Fruit fly (Drosophila melanogaster) whole organism, prepupa: ENCODE measurements around the gene Cyp308a1.

Experiments used
- Blimp-1 ChIP-seq: fragments of 200-800 bp; sonication (Bioruptor generic); optimal IDR thresholded peaks from 3 replicates; lab custom pipeline; 2017; ENCODE audit warnings: missing biosample characterization, missing genetic modification characterization, mild to moderate bottlenecking, moderate library complexity, missing genetic modification reagents
- CG10631 ChIP-seq: fragments of 200-800 bp; sonication (Bioruptor generic); optimal IDR thresholded peaks from 2 replicates; lab custom pipeline; 2016; ENCODE audit warnings: missing biosample characterization, missing genetic modification characterization
- CG10669 ChIP-seq: fragments of 200-800 bp; sonication (Bioruptor generic); optimal IDR thresholded peaks from 3 replicates; lab custom pipeline; 2018; ENCODE audit warnings: missing biosample characterization, mild to moderate bottlenecking, missing genetic modification characterization, moderate library complexity
- CG1621 ChIP-seq: fragments of 200-800 bp; sonication (Bioruptor generic); optimal IDR thresholded peaks from 3 replicates; lab custom pipeline; 2018; ENCODE audit warnings: missing biosample characterization, mild to moderate bottlenecking, missing genetic modification characterization
- CG32006 ChIP-seq: fragments of 200-800 bp; sonication (Bioruptor generic); optimal IDR thresholded peaks from 3 replicates; lab custom pipeline; 2017; ENCODE audit warnings: missing biosample characterization, mild to moderate bottlenecking, missing genetic modification characterization
- CG34406 ChIP-seq: fragments of 200-800 bp; sonication (Bioruptor generic); optimal IDR thresholded peaks from 3 replicates; lab custom pipeline; 2016; ENCODE audit warnings: missing biosample characterization, missing genetic modification characterization
- CG4318 ChIP-seq: fragments of 200-800 bp; sonication (Bioruptor generic); optimal IDR thresholded peaks from 3 replicates; lab custom pipeline; 2017; ENCODE audit warnings: missing biosample characterization, mild to moderate bottlenecking, missing genetic modification characterization
- CG6163 ChIP-seq: fragments of 200-800 bp; sonication (Bioruptor generic); IDR thresholded peaks from 3 replicates; pipeline ENCODE4 v1.3.6; 2022; ENCODE audit warnings: missing biosample characterization, missing genetic modification characterization
- CG6276 ChIP-seq: fragments of 200-800 bp; sonication (Bioruptor generic); optimal IDR thresholded peaks from 2 replicates; lab custom pipeline; 2017; ENCODE audit warnings: missing biosample characterization, mild to moderate bottlenecking, missing genetic modification characterization
- CG6854 ChIP-seq: fragments of 200-800 bp; sonication (Bioruptor generic); optimal IDR thresholded peaks from 2 replicates; lab custom pipeline; 2017; ENCODE audit warnings: missing biosample characterization, mild to moderate bottlenecking, missing genetic modification characterization
- Eip75B ChIP-seq: fragments of 200-800 bp; sonication (Bioruptor generic); optimal IDR thresholded peaks from 3 replicates; lab custom pipeline; 2016; ENCODE audit warnings: missing biosample characterization, missing genetic modification characterization
- Eip78C ChIP-seq: fragments of 200-800 bp; sonication (Bioruptor generic); peaks from one replicate; lab custom pipeline; 2016; ENCODE audit warnings: missing biosample characterization, missing genetic modification characterization
- Ets21C ChIP-seq: fragments of 200-800 bp; sonication (Bioruptor generic); optimal IDR thresholded peaks from 3 replicates; lab custom pipeline; 2016; ENCODE audit warnings: missing biosample characterization, missing genetic modification characterization
- Gug ChIP-seq: fragments of 200-800 bp; sonication (Bioruptor generic); IDR thresholded peaks from 2 replicates; pipeline ENCODE4 v1.3.6; 2022; ENCODE audit warnings: missing biosample characterization, missing genetic modification characterization
- Hr38 ChIP-seq: sonication (Bioruptor generic); optimal IDR thresholded peaks from 2 replicates; lab custom pipeline; 2016; ENCODE audit warnings: missing biosample characterization, missing genetic modification characterization
- Hr4 ChIP-seq: fragments of 200-800 bp; sonication (Bioruptor generic); optimal IDR thresholded peaks from 3 replicates; lab custom pipeline; 2016; ENCODE audit warnings: missing biosample characterization, missing genetic modification characterization
- Met ChIP-seq: fragments of 200-800 bp; sonication (Bioruptor generic); optimal IDR thresholded peaks from 3 replicates; lab custom pipeline; 2016; ENCODE audit warnings: missing biosample characterization, missing genetic modification characterization
- OdsH ChIP-seq: fragments of 200-800 bp; sonication (Bioruptor generic); optimal IDR thresholded peaks from 3 replicates; lab custom pipeline; 2016; ENCODE audit warnings: missing biosample characterization, missing genetic modification characterization
- Sox102F ChIP-seq: fragments of 200-800 bp; sonication (Bioruptor generic); optimal IDR thresholded peaks from 2 replicates; lab custom pipeline; 2016; ENCODE audit warnings: missing biosample characterization, mild to moderate bottlenecking, missing genetic modification characterization
- Sox14 ChIP-seq: fragments of 200-800 bp; sonication (Bioruptor generic); optimal IDR thresholded peaks from 3 replicates; lab custom pipeline; 2016; ENCODE audit warnings: missing biosample characterization, missing genetic modification characterization
- Sox15 ChIP-seq: fragments of 200-800 bp; sonication (Bioruptor generic); optimal IDR thresholded peaks from 3 replicates; lab custom pipeline; 2016; ENCODE audit warnings: missing biosample characterization, missing genetic modification characterization
- acj6 ChIP-seq: fragments of 200-800 bp; sonication (Bioruptor generic); optimal IDR thresholded peaks from 3 replicates; lab custom pipeline; 2016; ENCODE audit warnings: missing biosample characterization, missing genetic modification characterization
- cyc ChIP-seq: fragments of 200-800 bp; sonication (Bioruptor generic); optimal IDR thresholded peaks from 3 replicates; lab custom pipeline; 2016; ENCODE audit warnings: missing biosample characterization, missing genetic modification characterization
- dac ChIP-seq: fragments of 200-800 bp; sonication (Bioruptor generic); optimal IDR thresholded peaks from 2 replicates; lab custom pipeline; 2017; ENCODE audit warnings: missing biosample characterization, mild to moderate bottlenecking, missing genetic modification characterization
- dsx ChIP-seq: fragments of 200-800 bp; optimal IDR thresholded peaks from 3 replicates; lab custom pipeline; 2019; ENCODE audit warnings: missing biosample characterization, mild to moderate bottlenecking, missing genetic modification characterization, moderate library complexity; ENCODE audit not compliant: poor library complexity, severe bottlenecking
- eg ChIP-seq: fragments of 200-800 bp; sonication (Bioruptor generic); IDR thresholded peaks from 3 replicates; pipeline ENCODE4 v1.3.6; 2022; ENCODE audit warnings: missing biosample characterization, missing genetic modification characterization
- esn ChIP-seq: fragments of 200-800 bp; sonication (Bioruptor generic); optimal IDR thresholded peaks from 2 replicates; lab custom pipeline; 2016; ENCODE audit warnings: missing biosample characterization, mild to moderate bottlenecking, missing genetic modification characterization, moderate library complexity
- fkh ChIP-seq: fragments of 200-800 bp; sonication (Bioruptor generic); optimal IDR thresholded peaks from 3 replicates; lab custom pipeline; 2017; ENCODE audit warnings: missing biosample characterization, mild to moderate bottlenecking, missing genetic modification characterization, moderate library complexity
- net ChIP-seq: fragments of 200-800 bp; sonication (Bioruptor generic); optimal IDR thresholded peaks from 3 replicates; lab custom pipeline; 2016; ENCODE audit warnings: missing biosample characterization, missing genetic modification characterization
- salr ChIP-seq, 2 experiments: fragments of 200-800 bp; sonication (Bioruptor generic); optimal IDR thresholded peaks; 3 replicates each; lab custom pipeline; 2016 to 2018; ENCODE audit warnings: missing biosample characterization in 2 of 2, missing genetic modification characterization in 2 of 2, mild to moderate bottlenecking in 1 of 2
- ss ChIP-seq, 2 experiments: fragments of 200-800 bp; sonication (Bioruptor generic); optimal IDR thresholded peaks; 2 replicates in 1 of 2; 3 replicates in 1 of 2; lab custom pipeline; 2017 to 2018; ENCODE audit warnings: mild to moderate bottlenecking in 2 of 2, missing biosample characterization in 2 of 2, missing genetic modification characterization in 2 of 2, moderate library complexity in 1 of 2
- svp ChIP-seq: fragments of 200-800 bp; sonication (Bioruptor generic); peaks from one replicate; lab custom pipeline; 2016; ENCODE audit warnings: missing biosample characterization, missing genetic modification characterization
- topi ChIP-seq: fragments of 200-800 bp; sonication (Bioruptor generic); optimal IDR thresholded peaks from 3 replicates; lab custom pipeline; 2016; ENCODE audit warnings: missing biosample characterization, missing genetic modification characterization

Cyp308a1 gene

DNA sequence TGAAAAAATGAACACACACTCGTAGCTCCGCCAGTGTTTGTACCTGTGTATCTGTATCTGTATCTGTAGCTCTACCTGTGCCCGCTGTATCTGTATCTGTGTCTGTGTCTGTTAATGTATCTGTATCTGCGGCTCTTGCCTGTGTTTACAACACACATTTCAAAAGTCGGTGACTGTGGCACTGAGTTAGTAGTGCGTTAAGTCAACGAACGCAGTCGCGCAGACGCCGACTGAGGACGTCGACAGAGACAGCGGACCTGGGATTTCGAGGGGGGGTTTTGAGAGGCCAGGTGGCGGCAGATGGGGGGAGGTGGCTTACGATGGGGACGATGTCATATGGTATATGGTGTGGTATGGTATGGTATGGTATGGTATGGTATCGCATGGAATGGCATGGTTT lies 41.4 kb upstream of the Cyp308a1 start:
- TF ChIP-seq svp (GFP tag; lab: Kevin White, UChicago) (peak; percentile 18), acj6 (no peak), CG6163 (GFP tag; lab: Robert Waterston, UW) (no peak), fkh (peak; percentile 8), Blimp-1 (peak; percentile 27), Hr4 (GFP tag; lab: Kevin White, UChicago) (no peak), Met (GFP tag; lab: Kevin White, UChicago) (no peak), dac (GFP tag; lab: Kevin White, UChicago) (no peak), CG6854 (GFP tag; lab: Kevin White, UChicago) (no peak)

DNA sequence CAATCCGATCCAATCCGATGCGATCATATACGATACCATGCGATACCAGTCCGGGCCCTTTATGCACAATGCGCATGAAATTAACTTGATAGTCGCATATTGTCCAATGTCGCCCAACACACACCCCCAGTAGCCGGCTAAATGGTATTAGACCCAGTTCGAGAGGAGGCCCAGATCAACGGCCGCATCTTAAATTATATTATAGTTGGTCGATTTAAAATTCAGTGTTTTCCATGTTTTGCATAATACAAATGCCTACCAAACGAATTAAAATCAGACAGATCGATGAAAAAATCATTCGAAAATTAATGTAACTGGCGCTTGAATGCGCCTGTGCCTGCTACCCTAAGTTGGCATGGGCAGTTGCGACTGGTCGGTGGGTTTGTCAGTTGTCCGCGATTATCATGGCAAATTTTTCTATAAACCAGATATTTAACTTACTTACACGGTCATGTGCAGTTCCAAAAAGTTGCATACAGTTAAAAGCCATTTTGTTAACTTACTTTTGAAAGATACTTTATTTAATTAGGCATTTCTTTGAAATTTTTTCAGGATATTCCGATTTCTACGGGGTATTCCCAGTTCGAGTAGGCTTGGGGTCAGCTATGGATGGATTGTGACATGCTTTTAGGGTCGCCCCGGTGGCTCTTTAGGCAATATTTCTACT lies 39.7 kb upstream of the Cyp308a1 start:
- no peak for TF ChIP-seq salr (GFP tag; optimal IDR thresholded peaks at IDR 0.05; lab: Kevin White, UChicago)
- peak; percentile 30 for TF ChIP-seq svp (GFP tag; lab: Kevin White, UChicago)
- TF ChIP-seq CG10631 (GFP tag; lab: Kevin White, UChicago) = no peak
- TF ChIP-seq Eip78C = peak; percentile 40
- no peak for TF ChIP-seq Sox14 (GFP tag; lab: Kevin White, UChicago)

DNA sequence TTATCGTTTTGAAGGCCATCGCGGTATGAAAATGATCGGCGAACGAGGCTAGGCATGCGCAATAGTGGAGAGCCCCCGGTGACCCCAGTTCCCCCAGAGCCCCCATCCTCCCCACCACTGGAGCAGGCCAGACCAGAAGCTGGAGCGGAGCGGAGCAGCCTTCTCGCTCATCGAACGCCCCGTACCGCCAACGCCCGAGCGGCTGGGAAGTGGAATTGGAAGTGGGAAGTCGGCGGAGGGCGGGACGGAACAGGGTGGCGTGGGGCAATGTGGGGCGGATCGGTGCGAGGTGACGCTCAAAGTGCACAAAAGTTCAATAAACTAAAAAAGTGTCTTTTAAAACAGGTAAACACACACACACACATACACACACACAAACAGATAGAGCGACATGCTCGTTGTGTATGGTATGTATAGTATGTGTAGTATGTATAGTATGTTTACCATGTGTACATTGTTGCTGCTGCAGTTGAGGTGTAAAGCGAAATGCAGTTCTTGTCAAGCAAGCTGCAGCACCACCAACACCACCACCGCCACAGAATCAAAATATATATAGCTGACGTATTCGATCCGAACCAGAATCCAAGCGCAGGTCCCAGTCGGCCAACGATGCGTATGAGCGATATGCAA lies 38.0 kb upstream of the Cyp308a1 start:
- TF ChIP-seq Eip75B (GFP tag; lab: Kevin White, UChicago) (no peak), dsx (GFP tag; lab: Kevin White, UChicago) (peak; percentile 82)

DNA sequence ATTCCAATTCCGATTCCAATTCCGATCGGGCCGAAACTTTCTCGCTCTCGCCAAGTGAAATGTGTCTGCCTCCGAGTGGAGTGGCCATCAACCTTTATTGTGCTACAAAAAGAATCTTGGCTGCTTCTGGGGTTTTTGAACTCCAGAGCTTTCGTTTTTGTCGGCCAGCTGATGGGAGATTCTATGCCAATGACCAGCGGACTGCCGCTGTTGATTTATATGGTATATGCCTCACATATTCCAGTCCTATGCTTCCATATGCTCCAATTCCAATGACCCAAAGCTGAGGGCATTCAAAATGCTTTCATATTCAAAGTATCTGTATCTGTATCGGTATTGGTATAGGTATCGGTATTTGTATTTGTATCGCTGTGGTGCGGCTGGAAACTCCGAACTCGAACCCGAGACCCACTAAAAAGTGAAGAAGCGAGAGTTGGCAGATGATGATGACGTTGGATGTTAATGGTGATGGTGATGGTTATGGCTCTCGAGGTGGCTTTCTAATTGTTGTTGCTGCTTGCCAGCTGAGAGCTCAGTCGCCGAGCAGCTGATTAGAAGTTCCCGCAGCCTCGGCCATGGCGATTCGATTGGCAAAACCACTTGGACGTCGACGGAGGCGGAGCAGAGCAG lies 36.6 kb upstream of the Cyp308a1 start:
- TF ChIP-seq Blimp-1 (peak; percentile 17), CG10669 (GFP tag; lab: Kevin White, UChicago) (no peak)

DNA sequence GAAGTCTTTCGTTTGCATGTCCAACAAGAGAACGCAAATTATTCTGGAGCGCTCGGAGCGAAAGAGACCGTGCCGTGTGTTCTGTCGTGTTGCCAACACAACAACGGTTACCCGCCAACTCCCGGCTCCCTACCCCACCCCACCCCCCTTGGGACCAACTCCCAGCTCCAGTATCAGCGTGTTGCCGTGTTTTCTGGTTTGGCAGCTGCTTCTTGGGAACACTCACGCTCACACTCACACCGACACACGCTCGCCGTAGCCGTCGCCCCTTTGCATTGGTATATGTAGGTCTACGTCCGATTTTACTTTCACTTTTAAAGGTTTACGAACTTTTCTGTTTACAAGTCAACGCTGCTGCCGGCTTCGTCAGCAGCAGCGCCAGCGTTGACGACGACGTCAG lies 34.4 kb upstream of the Cyp308a1 start:
- peak; percentile 34 for TF ChIP-seq CG1621 (tag; lab: Kevin White, UChicago)
- no peak for TF ChIP-seq OdsH
- TF ChIP-seq Hr38 (GFP tag; lab: Kevin White, UChicago) = no peak
- TF ChIP-seq cyc (GFP tag; lab: Kevin White, UChicago) = no peak
- TF ChIP-seq Ets21C (GFP tag; lab: Kevin White, UChicago) = no peak
- peak in 1 of 2 experiments; percentile 89 for TF ChIP-seq ss (GFP tag; optimal IDR thresholded peaks at IDR 0.05; lab: Kevin White, UChicago)
- peak; percentile 80 for TF ChIP-seq CG6854 (GFP tag; lab: Kevin White, UChicago)
- no peak for TF ChIP-seq acj6
- TF ChIP-seq Sox15 (GFP tag; lab: Kevin White, UChicago) = no peak
- TF ChIP-seq Blimp-1 = peak; percentile 97

DNA sequence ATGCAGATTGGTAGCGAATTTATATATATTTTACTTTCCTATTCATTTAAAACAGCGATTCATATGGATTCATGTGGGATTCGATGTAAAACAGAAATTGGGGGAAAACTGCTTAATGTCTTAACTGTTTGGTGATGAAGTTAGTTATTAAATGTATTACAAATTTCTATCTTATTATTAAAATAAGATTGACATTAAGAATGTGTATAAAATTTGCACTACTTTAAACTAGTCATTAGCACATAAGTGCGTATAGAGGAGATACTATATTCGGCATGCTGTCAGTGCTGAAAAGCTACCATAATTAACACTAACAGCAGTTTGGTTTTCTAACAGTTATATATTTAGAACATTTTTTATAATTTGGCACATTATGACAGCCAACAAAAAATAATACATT lies 34.0 kb upstream of the Cyp308a1 start:
- peak; percentile 68 for TF ChIP-seq svp (GFP tag; lab: Kevin White, UChicago)
- TF ChIP-seq esn (GFP tag; lab: Kevin White, UChicago) = peak; percentile 44
- no peak for TF ChIP-seq CG34406
- 0 out of 3 replicates have a peak, but pooled peaks have one; percentile 8 for TF ChIP-seq eg
- peak; percentile 6 for TF ChIP-seq net (GFP tag; lab: Kevin White, UChicago)
- TF ChIP-seq Gug = no peak
- TF ChIP-seq CG6276 = peak; percentile 6
- TF ChIP-seq salr (GFP tag; optimal IDR thresholded peaks at IDR 0.05; lab: Kevin White, UChicago) = peak in 1 of 2 experiments; percentile 25
- peak; percentile 61 for TF ChIP-seq CG32006
- peak; percentile 45 for TF ChIP-seq CG4318 (GFP tag; lab: Kevin White, UChicago)
- no peak for TF ChIP-seq ss (GFP tag; optimal IDR thresholded peaks at IDR 0.05; lab: Kevin White, UChicago)
- TF ChIP-seq Met (GFP tag; lab: Kevin White, UChicago) = peak; percentile 30
- TF ChIP-seq Sox102F (GFP tag; lab: Kevin White, UChicago) = peak; percentile 22
- peak; percentile 67 for TF ChIP-seq Eip78C
- no peak for TF ChIP-seq CG6854 (GFP tag; lab: Kevin White, UChicago)
- peak; percentile 27 for TF ChIP-seq Hr4 (GFP tag; lab: Kevin White, UChicago)
- peak; percentile 24 for TF ChIP-seq topi
- TF ChIP-seq, all 60 proteins: peak for 13
